Worm (Caenorhabditis elegans): Measurements from ENCODE around the gene C04B4.1.

The C04B4.1 gene

DNA sequence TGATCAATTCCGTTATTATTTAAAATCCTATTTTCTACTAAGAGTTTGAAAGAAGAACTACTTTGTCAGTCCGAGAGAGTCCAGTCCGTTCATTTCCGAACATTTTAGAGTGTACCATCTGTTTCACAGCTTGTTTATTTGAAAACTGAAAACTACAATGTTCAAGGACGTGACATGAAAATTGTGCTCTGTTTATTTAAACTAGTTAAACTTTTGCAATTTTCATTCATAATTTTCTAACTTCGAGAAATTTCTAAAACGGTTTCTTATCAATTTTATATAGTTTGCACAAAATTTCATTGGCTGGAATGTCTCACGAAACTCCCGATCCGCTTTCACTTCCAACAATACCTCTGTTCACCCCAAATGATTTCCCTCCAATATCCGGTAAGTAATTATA lies at the start of gene C04B4.1:
Gene C04B4.1, plus strand, starts transcription at position 301 of the 400 bp plus-strand sequence.
- no peak for TF ChIP-seq ceh-43 (GFP tag; optimal IDR thresholded peaks at IDR 0.05)
- TF ChIP-seq mep-1 (tag; optimal IDR thresholded peaks at IDR 0.05) = no peak
- no peak for TF ChIP-seq unc-62 (GFP tag; optimal IDR thresholded peaks at IDR 0.05)
- no peak for TF ChIP-seq lin-32 (GFP tag; optimal IDR thresholded peaks at IDR 0.05)
- TF ChIP-seq sptf-1 (tag; optimal IDR thresholded peaks at IDR 0.05) = no peak
- no peak for TF ChIP-seq nhr-76 (tag; optimal IDR thresholded peaks at IDR 0.05)
- TF ChIP-seq ham-2 (GFP tag; optimal IDR thresholded peaks at IDR 0.05) = no peak
- no peak for TF ChIP-seq mab-5 (tag; optimal IDR thresholded peaks at IDR 0.05)
- no peak for TF ChIP-seq unc-120 (tag; optimal IDR thresholded peaks at IDR 0.05; ENCODE audit: poor library complexity, severe bottlenecking)
- no peak for TF ChIP-seq elt-1 (tag; optimal IDR thresholded peaks at IDR 0.05; ENCODE audit: borderline replicate concordance, insufficient read depth)
- TF ChIP-seq cnd-1 (tag; optimal IDR thresholded peaks at IDR 0.05) = no peak

DNA sequence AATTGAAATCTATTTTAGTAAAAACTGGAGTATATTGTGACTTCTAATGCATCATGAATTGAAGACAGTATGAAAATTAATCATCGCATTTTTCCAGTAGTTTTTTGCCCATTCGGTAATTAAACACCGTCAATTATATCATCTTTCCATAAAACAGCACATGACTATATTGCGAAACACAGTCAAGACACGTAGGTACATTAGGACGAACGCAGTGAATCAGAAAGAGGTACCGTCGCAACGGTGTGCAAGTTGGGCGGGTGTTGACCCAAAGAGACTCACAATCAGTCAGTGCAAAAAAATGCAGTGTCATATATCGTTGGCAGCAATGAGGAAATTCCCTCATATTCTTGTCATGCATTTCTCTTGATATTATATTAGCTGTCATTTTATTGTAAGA lies 46.2 kb upstream of the C04B4.1 start:
- no peak for TF ChIP-seq lsy-2 (tag; optimal IDR thresholded peaks at IDR 0.05)
- no peak for TF ChIP-seq bed-3 (GFP tag; optimal IDR thresholded peaks at IDR 0.05)
- no peak for TF ChIP-seq flh-1 (GFP tag; optimal IDR thresholded peaks at IDR 0.05)
- TF ChIP-seq unc-120 (tag; optimal IDR thresholded peaks at IDR 0.05; ENCODE audit: poor library complexity, severe bottlenecking) = no peak
- no peak for TF ChIP-seq unc-39 (tag; optimal IDR thresholded peaks at IDR 0.05)
- TF ChIP-seq elt-3 (tag; optimal IDR thresholded peaks at IDR 0.05) = no peak
- no peak for TF ChIP-seq ces-1 (GFP tag; optimal IDR thresholded peaks at IDR 0.05)
- no peak for TF ChIP-seq ztf-11 (tag; optimal IDR thresholded peaks at IDR 0.05)
- no peak for TF ChIP-seq hlh-1 (tag; optimal IDR thresholded peaks at IDR 0.05)
- TF ChIP-seq blmp-1 (tag; optimal IDR thresholded peaks at IDR 0.05) = no peak
- no peak for TF ChIP-seq nhr-76 (tag; optimal IDR thresholded peaks at IDR 0.05)

DNA sequence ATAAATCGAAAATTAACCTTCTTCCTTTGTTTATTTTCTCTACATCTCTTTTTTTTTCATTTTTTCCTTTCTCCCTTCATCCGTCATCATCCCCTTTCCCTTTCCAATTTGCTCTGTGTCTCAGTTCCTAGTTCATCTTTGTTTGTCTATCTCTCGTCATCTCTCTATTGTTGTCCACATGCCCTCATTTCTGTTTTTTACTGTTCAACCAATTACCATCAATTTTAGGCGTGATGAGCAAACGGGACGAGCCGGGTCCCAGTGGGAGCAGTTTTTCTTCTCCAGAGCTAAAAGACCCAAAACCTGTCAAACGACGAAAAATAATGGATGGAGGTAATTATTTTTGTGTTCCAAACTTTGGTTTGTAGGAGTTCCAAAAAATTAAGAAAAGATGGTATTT lies 45.2 kb upstream of the C04B4.1 start, which contains the start of gene C23H4.6:
Gene C23H4.6, plus strand, starts transcription at position 219 of the 400 bp plus-strand sequence.
- TF ChIP-seq hlh-1 (tag; optimal IDR thresholded peaks at IDR 0.05) (no peak), unc-39 (tag; optimal IDR thresholded peaks at IDR 0.05) (no peak), ceh-43 (GFP tag; optimal IDR thresholded peaks at IDR 0.05) (no peak), tbx-8 (GFP tag; optimal IDR thresholded peaks at IDR 0.05) (no peak), mep-1 (tag; optimal IDR thresholded peaks at IDR 0.05) (no peak), ztf-11 (tag; optimal IDR thresholded peaks at IDR 0.05) (no peak), nhr-2 (tag; optimal IDR thresholded peaks at IDR 0.05) (no peak), unc-62 (GFP tag; optimal IDR thresholded peaks at IDR 0.05) (no peak), ceh-83 (GFP tag; optimal IDR thresholded peaks at IDR 0.05) (no peak), nhr-12 (tag; optimal IDR thresholded peaks at IDR 0.05) (no peak), bed-3 (GFP tag; optimal IDR thresholded peaks at IDR 0.05) (no peak), mls-2 (tag; optimal IDR thresholded peaks at IDR 0.05) (no peak), elt-3 (tag; optimal IDR thresholded peaks at IDR 0.05) (no peak), ham-2 (GFP tag; optimal IDR thresholded peaks at IDR 0.05) (no peak), nhr-76 (tag; optimal IDR thresholded peaks at IDR 0.05) (no peak), ces-1 (GFP tag; optimal IDR thresholded peaks at IDR 0.05) (no peak), sem-2 (GFP tag; optimal IDR thresholded peaks at IDR 0.05) (no peak)

DNA sequence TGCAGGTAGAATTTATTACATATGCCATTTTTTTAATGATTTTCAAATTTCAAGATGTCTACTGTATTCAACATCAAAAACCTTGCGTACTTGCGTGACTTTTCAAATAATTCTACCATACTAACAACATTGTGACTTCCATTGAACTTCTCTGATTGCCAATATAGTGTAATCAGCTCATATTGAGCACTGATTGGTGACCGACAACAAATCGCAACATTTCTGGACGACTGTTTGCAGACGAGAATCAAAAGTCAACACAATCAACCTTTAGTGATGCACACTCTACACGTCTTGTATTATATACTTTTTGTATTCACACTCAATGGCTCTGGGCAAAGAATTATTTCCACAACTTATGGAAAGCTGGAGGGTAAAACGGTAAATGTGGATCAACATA lies 39.1 kb upstream of the C04B4.1 start, which contains the start of gene cest-3:
Gene cest-3, plus strand, starts transcription at position 190 of the 400 bp plus-strand sequence.
- TF ChIP-seq blmp-1 (tag; optimal IDR thresholded peaks at IDR 0.05) = no peak
- no peak for TF ChIP-seq nhr-76 (tag; optimal IDR thresholded peaks at IDR 0.05)
- no peak for TF ChIP-seq mls-2 (tag; optimal IDR thresholded peaks at IDR 0.05)
- no peak for TF ChIP-seq elt-1 (tag; optimal IDR thresholded peaks at IDR 0.05; ENCODE audit: borderline replicate concordance, insufficient read depth)
- no peak for TF ChIP-seq nhr-28 (tag; optimal IDR thresholded peaks at IDR 0.05)
- no peak for TF ChIP-seq unc-120 (tag; optimal IDR thresholded peaks at IDR 0.05; ENCODE audit: poor library complexity, severe bottlenecking)
- no peak for TF ChIP-seq zip-8 (tag; optimal IDR thresholded peaks at IDR 0.05)
- TF ChIP-seq cnd-1 (tag; optimal IDR thresholded peaks at IDR 0.05) = no peak
- TF ChIP-seq bed-3 (GFP tag; optimal IDR thresholded peaks at IDR 0.05) = no peak

DNA sequence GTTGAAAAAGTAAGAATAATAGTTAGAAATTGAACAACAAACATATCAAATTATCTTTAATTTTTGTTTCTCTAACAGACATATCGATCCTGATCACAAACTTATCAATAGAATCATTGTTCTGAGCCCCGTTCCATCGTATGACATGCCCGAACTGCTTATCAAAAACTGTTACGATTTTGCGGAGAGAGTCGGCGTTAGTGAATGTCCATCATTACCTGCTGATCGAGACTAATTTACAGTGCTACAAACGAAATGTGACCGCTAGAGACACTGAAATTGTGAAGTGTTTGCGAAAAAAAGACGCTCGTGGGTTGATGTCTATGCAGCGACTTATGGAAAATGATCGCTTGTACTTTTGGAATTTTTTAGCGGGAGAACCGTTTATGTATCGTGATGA lies 37.7 kb upstream of the C04B4.1 start:
- no peak for TF ChIP-seq tbx-8 (GFP tag; optimal IDR thresholded peaks at IDR 0.05)
- no peak for TF ChIP-seq ztf-11 (tag; optimal IDR thresholded peaks at IDR 0.05)
- TF ChIP-seq nhr-2 (tag; optimal IDR thresholded peaks at IDR 0.05) = no peak
- TF ChIP-seq ces-1 (GFP tag; optimal IDR thresholded peaks at IDR 0.05) = no peak
- TF ChIP-seq mab-5 (tag; optimal IDR thresholded peaks at IDR 0.05) = no peak
- no peak for TF ChIP-seq hlh-1 (tag; optimal IDR thresholded peaks at IDR 0.05)
- no peak for TF ChIP-seq blmp-1 (tag; optimal IDR thresholded peaks at IDR 0.05)
- TF ChIP-seq unc-62 (GFP tag; optimal IDR thresholded peaks at IDR 0.05) = no peak
- no peak for TF ChIP-seq unc-120 (tag; optimal IDR thresholded peaks at IDR 0.05; ENCODE audit: poor library complexity, severe bottlenecking)
- no peak for TF ChIP-seq zip-8 (tag; optimal IDR thresholded peaks at IDR 0.05)
- TF ChIP-seq unc-39 (tag; optimal IDR thresholded peaks at IDR 0.05) = no peak
- TF ChIP-seq drap-1 (GFP tag; optimal IDR thresholded peaks at IDR 0.05) = no peak
- no peak for TF ChIP-seq ceh-83 (GFP tag; optimal IDR thresholded peaks at IDR 0.05)

All from whole organism, mixed stage, embryonic.